Fruit fly (Drosophila melanogaster): ENCODE measurements around the gene Alg13.
A peak's percentile ranks its signal among the peaks of the same experiment; 100 is the strongest.

The Alg13 gene

DNA sequence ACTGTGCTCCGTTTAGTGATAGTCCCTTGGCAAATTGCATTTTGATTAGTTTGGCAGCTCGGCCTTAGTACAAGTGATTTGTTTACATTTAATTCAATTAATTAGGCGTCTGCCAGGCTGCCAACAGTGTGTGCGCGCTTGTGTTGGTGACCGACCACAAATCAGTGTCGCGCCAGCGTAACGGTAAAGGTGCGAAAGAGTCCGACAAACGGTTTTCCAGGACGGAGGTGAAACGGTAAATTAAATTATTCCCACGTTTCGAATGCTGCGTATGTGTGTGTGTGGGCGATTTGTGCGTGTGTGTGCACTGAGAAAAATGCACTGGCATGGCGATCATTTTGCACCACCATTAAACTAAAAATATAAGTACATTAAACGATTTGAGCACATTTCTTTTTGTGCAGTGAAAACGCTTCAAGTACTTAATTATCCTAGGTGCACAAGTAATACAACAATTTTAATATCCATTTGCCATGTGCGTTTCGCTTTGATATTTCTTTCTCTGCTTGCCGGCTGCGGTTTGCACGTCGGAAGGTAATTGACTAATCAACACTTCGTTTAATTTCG, 671 bp upstream of the Alg13 start:
- no peak for TF ChIP-seq CG32121 (GFP tag; IDR thresholded peaks at IDR 0.05)
- peak; percentile 6; the same call in 1 of the 3 replicates for TF ChIP-seq fd96Ca (GFP tag; IDR thresholded peaks at IDR 0.05)
- no peak for TF ChIP-seq CG10348 (GFP tag; IDR thresholded peaks at IDR 0.05)
- TF ChIP-seq CG34367 (tag; optimal IDR thresholded peaks at IDR 0.05) = no peak
- no peak for TF ChIP-seq Pif1A (GFP tag; optimal IDR thresholded peaks at IDR 0.05)

dm6 chr3R:29130902-29131621, 7.3 kb downstream of the Alg13 start, which contains the start of the genes dgt6 and Vha100-1:
Gene dgt6 (minus strand): TSS chr3R:29130972.
Gene Vha100-1 (plus strand): TSS chr3R:29131193.
- TF ChIP-seq CG15710 (tag; optimal IDR thresholded peaks at IDR 0.05) (no peak), Pif1A (GFP tag; optimal IDR thresholded peaks at IDR 0.05) (no peak), Snoo (tag; optimal IDR thresholded peaks at IDR 0.05) (no peak), CG10348 (GFP tag; IDR thresholded peaks at IDR 0.05) (no peak), CG12605 (GFP tag; IDR thresholded peaks at IDR 0.05) (no peak)

DNA sequence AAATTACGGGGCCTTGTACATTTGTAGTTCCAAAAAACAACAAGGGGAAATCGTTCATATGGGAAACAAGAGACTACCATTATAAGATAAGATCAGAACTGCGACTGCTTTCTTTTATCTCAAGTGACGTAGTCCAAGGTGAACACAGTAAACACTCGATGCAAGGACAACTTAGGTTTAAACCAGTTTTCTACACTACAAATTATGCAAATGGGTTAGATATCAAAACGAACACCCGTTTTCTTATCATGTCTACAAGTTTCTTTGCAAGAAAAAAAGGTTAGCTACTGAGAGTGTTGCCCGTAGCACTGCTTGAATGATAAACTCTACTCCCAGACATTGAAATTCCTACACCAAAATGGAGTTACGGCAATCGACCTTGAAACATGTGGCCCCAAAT, 14.2 kb downstream of the Alg13 start:
- peak; percentile 77 for TF ChIP-seq Pif1A (GFP tag; optimal IDR thresholded peaks at IDR 0.05)
- no peak for TF ChIP-seq D1 (tag; optimal IDR thresholded peaks at IDR 0.05)
- peak; percentile 53 for TF ChIP-seq CG9948 (tag; optimal IDR thresholded peaks at IDR 0.05)
- TF ChIP-seq CG15710 (tag; optimal IDR thresholded peaks at IDR 0.05) = peak; percentile 78
- TF ChIP-seq Snoo (tag; optimal IDR thresholded peaks at IDR 0.05) = peak; percentile 84
- TF ChIP-seq Pif1B (GFP tag; optimal IDR thresholded peaks at IDR 0.05) = peak; percentile 67
- TF ChIP-seq EcR (GFP tag; optimal IDR thresholded peaks at IDR 0.05) = no peak
- peak; percentile 63 for TF ChIP-seq CG12605 (GFP tag; IDR thresholded peaks at IDR 0.05)
- TF ChIP-seq CG4496 (GFP tag; IDR thresholded peaks at IDR 0.05) = peak; percentile 76
- TF ChIP-seq CG14655 (GFP tag; optimal IDR thresholded peaks at IDR 0.05) = no peak
- TF ChIP-seq Ets98B (GFP tag; IDR thresholded peaks at IDR 0.05) = peak; percentile 69
- peak; percentile 40 for TF ChIP-seq CG8301 (tag; optimal IDR thresholded peaks at IDR 0.05)
- peak; percentile 68 for TF ChIP-seq CG17806 (tag; optimal IDR thresholded peaks at IDR 0.05)
- peak; percentile 48 for TF ChIP-seq rn (GFP tag; IDR thresholded peaks at IDR 0.05)
- TF ChIP-seq CG10348 (GFP tag; IDR thresholded peaks at IDR 0.05) = no peak
- TF ChIP-seq CG32121 (GFP tag; IDR thresholded peaks at IDR 0.05) = peak; percentile 63
- TF ChIP-seq fd96Ca (GFP tag; IDR thresholded peaks at IDR 0.05) = peak; percentile 83
- TF ChIP-seq CG13204 (GFP tag; optimal IDR thresholded peaks at IDR 0.05) = no peak
- peak; percentile 71 for TF ChIP-seq CG34367 (tag; optimal IDR thresholded peaks at IDR 0.05)
- peak; percentile 12 for TF ChIP-seq gl (tag; optimal IDR thresholded peaks at IDR 0.05)
- TF ChIP-seq CG8159 (tag; optimal IDR thresholded peaks at IDR 0.05) = peak; percentile 72

- TF ChIP-seq gl (tag; optimal IDR thresholded peaks at IDR 0.05) (no peak), CG8159 (tag; optimal IDR thresholded peaks at IDR 0.05) (peak; percentile 62), CG15710 (tag; optimal IDR thresholded peaks at IDR 0.05) (peak; percentile 54), CG32121 (GFP tag; IDR thresholded peaks at IDR 0.05) (no peak), CG13204 (GFP tag; optimal IDR thresholded peaks at IDR 0.05) (no peak), Ets98B (GFP tag; IDR thresholded peaks at IDR 0.05) (peak; percentile 36), D1 (tag; optimal IDR thresholded peaks at IDR 0.05) (no peak), CG34367 (tag; optimal IDR thresholded peaks at IDR 0.05) (peak; percentile 17), CG4496 (GFP tag; IDR thresholded peaks at IDR 0.05) (peak; percentile 45), CG17806 (tag; optimal IDR thresholded peaks at IDR 0.05) (peak; percentile 40), CG14655 (GFP tag; optimal IDR thresholded peaks at IDR 0.05) (no peak), rn (GFP tag; IDR thresholded peaks at IDR 0.05) (peak; percentile 20; the same call in 1 of the 2 replicates), CG9948 (tag; optimal IDR thresholded peaks at IDR 0.05) (peak; percentile 46), Pif1B (GFP tag; optimal IDR thresholded peaks at IDR 0.05) (peak; percentile 52), EcR (GFP tag; optimal IDR thresholded peaks at IDR 0.05) (no peak), Snoo (tag; optimal IDR thresholded peaks at IDR 0.05) (peak; percentile 22), CG12605 (GFP tag; IDR thresholded peaks at IDR 0.05) (no peak; the same call in 1 of the 2 replicates), fd96Ca (GFP tag; IDR thresholded peaks at IDR 0.05) (peak; percentile 65), CG10348 (GFP tag; IDR thresholded peaks at IDR 0.05) (no peak), Pif1A (GFP tag; optimal IDR thresholded peaks at IDR 0.05) (no peak), CG8301 (tag; optimal IDR thresholded peaks at IDR 0.05) (no peak)
Observed at dm6 chr3R:29122817-29123611, 15.4 kb downstream of the Alg13 start, which contains the start of the genes yem and Ctl2. Gene yem (minus strand): TSS chr3R:29122879. Gene Ctl2 (plus strand): TSS chr3R:29123370.

DNA sequence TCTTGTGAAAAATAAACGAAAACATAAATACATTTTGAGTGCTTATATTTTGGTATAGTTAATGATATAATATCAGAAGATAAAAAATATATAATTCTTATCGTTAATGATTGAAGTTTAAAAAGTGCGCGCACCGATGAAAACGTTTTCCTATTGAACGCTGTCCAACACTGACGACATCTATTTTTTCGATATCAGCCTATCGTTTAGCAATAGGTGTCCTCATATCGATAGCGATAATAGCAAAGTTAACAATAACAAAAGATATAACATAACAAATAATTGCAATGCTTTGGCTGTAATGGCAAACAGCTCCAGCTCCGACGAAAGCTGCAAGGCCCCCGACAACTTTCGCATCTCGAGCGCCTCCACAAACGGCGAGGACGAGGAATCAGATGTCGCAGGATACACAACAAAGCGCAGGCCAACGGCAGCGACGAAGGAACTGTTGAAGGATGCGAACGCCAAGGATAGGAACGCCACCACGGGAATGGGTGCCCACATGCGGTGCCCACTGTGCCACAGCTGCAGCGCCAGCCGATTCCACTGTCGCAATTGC, 22.1 kb downstream of the Alg13 start, which contains the start of gene Atg14:
Gene Atg14 (plus strand): TSS at position 225 of the 559 bp plus-strand sequence.
- TF ChIP-seq CG34367 (tag; optimal IDR thresholded peaks at IDR 0.05) = no peak
- peak; percentile 2 for TF ChIP-seq Snoo (tag; optimal IDR thresholded peaks at IDR 0.05)
- peak; percentile 6 for TF ChIP-seq EcR (GFP tag; optimal IDR thresholded peaks at IDR 0.05)

All from whole organism, pupa.